Fruit fly (Drosophila melanogaster) whole organism, wandering third instar larva: Measurements from ENCODE around the gene CG7320.

Experiments
- Abd-B ChIP-seq: fragments of >200 bp; optimal IDR thresholded peaks from 2 replicates; lab custom pipeline; 2017; ENCODE audit warnings: missing biosample characterization, missing genetic modification characterization
- CG32264 ChIP-seq: fragments of 200-800 bp; sonication (Bioruptor generic); optimal IDR thresholded peaks from 2 replicates; lab custom pipeline; 2016; ENCODE audit warnings: missing biosample characterization, missing genetic modification characterization
- CG9705 ChIP-seq: fragments of 200-800 bp; sonication (Bioruptor generic); optimal IDR thresholded peaks from 2 replicates; lab custom pipeline; 2018; ENCODE audit warnings: missing biosample characterization, mild to moderate bottlenecking, missing genetic modification characterization
- CrebA ChIP-seq: fragments of 200-800 bp; sonication (Bioruptor generic); optimal IDR thresholded peaks from 2 replicates; lab custom pipeline; 2016; ENCODE audit warnings: missing biosample characterization, mild to moderate bottlenecking, missing genetic modification characterization, borderline replicate concordance
- Dfd ChIP-seq: fragments of >200 bp; optimal IDR thresholded peaks from 2 replicates; lab custom pipeline; 2017; ENCODE audit warnings: missing biosample characterization, missing genetic modification characterization
- GATAd ChIP-seq: sonication (Bioruptor generic); optimal IDR thresholded peaks from 2 replicates; lab custom pipeline; 2016; ENCODE audit warnings: missing biosample characterization, missing genetic modification characterization
- HLH106 ChIP-seq: fragments of 200-800 bp; optimal IDR thresholded peaks from 3 replicates; lab custom pipeline; 2019; ENCODE audit warnings: missing biosample characterization, mild to moderate bottlenecking, missing genetic modification characterization, moderate library complexity
- Hnf4 ChIP-seq: fragments of 200-800 bp; sonication (Bioruptor generic); optimal IDR thresholded peaks from 2 replicates; lab custom pipeline; 2016; ENCODE audit warnings: missing biosample characterization, mild to moderate bottlenecking, missing genetic modification characterization
- Hr78 ChIP-seq: fragments of >200 bp; optimal IDR thresholded peaks from 2 replicates; lab custom pipeline; 2017; ENCODE audit warnings: missing biosample characterization, missing genetic modification characterization
- Hr83 ChIP-seq: fragments of 200-300 bp; sonication (Bioruptor generic); optimal IDR thresholded peaks from 2 replicates; lab custom pipeline; 2016; ENCODE audit warnings: missing biosample characterization, mild to moderate bottlenecking, missing genetic modification characterization, moderate library complexity; ENCODE audit not compliant: poor library complexity, severe bottlenecking
- Jra ChIP-seq: sonication (Bioruptor generic); optimal IDR thresholded peaks from 2 replicates; lab custom pipeline; 2016; ENCODE audit warnings: missing biosample characterization, missing genetic modification characterization
- Myc ChIP-seq: fragments of >200 bp; optimal IDR thresholded peaks from 2 replicates; lab custom pipeline; 2017
- N ChIP-seq: fragments of >200 bp; optimal IDR thresholded peaks from 2 replicates; lab custom pipeline; 2018; ENCODE audit warnings: missing biosample characterization, missing external identifiers, missing genetic modification characterization
- OdsH ChIP-seq: fragments of 200-800 bp; sonication (Bioruptor generic); optimal IDR thresholded peaks from 2 replicates; lab custom pipeline; 2016; ENCODE audit warnings: missing biosample characterization, mild to moderate bottlenecking, missing genetic modification characterization
- Rel ChIP-seq, 2 experiments: fragments of 200-800 bp; sonication (Bioruptor generic) in 1 of 2; optimal IDR thresholded peaks; 2 replicates in 1 of 2; 3 replicates in 1 of 2; lab custom pipeline; 2016 to 2019; ENCODE audit warnings: mild to moderate bottlenecking in 2 of 2, missing biosample characterization in 2 of 2, missing genetic modification characterization in 2 of 2, moderate library complexity in 1 of 2
- Sp1 ChIP-seq: fragments of 200-800 bp; sonication (Bioruptor generic); optimal IDR thresholded peaks from 3 replicates; lab custom pipeline; 2019; ENCODE audit warnings: missing biosample characterization, mild to moderate bottlenecking, missing genetic modification characterization, moderate library complexity
- Vsx2 ChIP-seq: fragments of 200-300, 225-300 bp; sonication (Bioruptor generic); optimal IDR thresholded peaks from 2 replicates; lab custom pipeline; 2018; ENCODE audit warnings: missing biosample characterization, missing genetic modification characterization; ENCODE audit not compliant: partially characterized antibody
- br ChIP-seq: fragments of 200-800 bp; sonication (Bioruptor generic); optimal IDR thresholded peaks from 2 replicates; lab custom pipeline; 2016; ENCODE audit warnings: missing biosample characterization, missing genetic modification characterization
- dl ChIP-seq, 2 experiments: fragments of 175-275, 200-275 bp in 1 of 2; fragments of 200-275 bp in 1 of 2; sonication (Bioruptor generic); optimal IDR thresholded peaks; lab custom pipeline; 2018; ENCODE audit warnings: mild to moderate bottlenecking in 2 of 2, missing biosample characterization in 2 of 2, missing genetic modification characterization in 2 of 2, moderate library complexity in 2 of 2; ENCODE audit not compliant: partially characterized antibody in 2 of 2, insufficient read depth in 1 of 2
- dmrt93B ChIP-seq: fragments of 200-800 bp; sonication (Bioruptor generic); optimal IDR thresholded peaks from 2 replicates; lab custom pipeline; 2018; ENCODE audit warnings: missing biosample characterization, mild to moderate bottlenecking, missing genetic modification characterization
- dsf ChIP-seq: sonication (Bioruptor generic); optimal IDR thresholded peaks from 2 replicates; lab custom pipeline; 2016; ENCODE audit warnings: missing biosample characterization, missing genetic modification characterization, borderline replicate concordance
- foxo ChIP-seq, 2 experiments: fragments of 200-800 bp; sonication (Bioruptor generic); optimal IDR thresholded peaks; 2 replicates in 1 of 2; 3 replicates in 1 of 2; lab custom pipeline; 2016 to 2017; ENCODE audit warnings: missing biosample characterization in 2 of 2, missing genetic modification characterization in 2 of 2
- h ChIP-seq: fragments of 200-800 bp; sonication (Bioruptor generic); optimal IDR thresholded peaks from 3 replicates; lab custom pipeline; 2016; ENCODE audit warnings: missing biosample characterization, mild to moderate bottlenecking, missing genetic modification characterization
- jim ChIP-seq: fragments of 175-275, 200-325 bp; sonication (Bioruptor generic); optimal IDR thresholded peaks from 2 replicates; lab custom pipeline; 2016; ENCODE audit warnings: missing biosample characterization, mild to moderate bottlenecking, missing genetic modification characterization
- lola ChIP-seq: fragments of >200 bp; optimal IDR thresholded peaks from 2 replicates; lab custom pipeline; 2017; ENCODE audit warnings: missing biosample characterization, missing genetic modification characterization
- pan ChIP-seq: fragments of >200 bp; optimal IDR thresholded peaks from 2 replicates; lab custom pipeline; 2017
- psq ChIP-seq: fragments of 200-800 bp; sonication (Bioruptor generic); optimal IDR thresholded peaks from 3 replicates; lab custom pipeline; 2017; ENCODE audit warnings: missing biosample characterization, mild to moderate bottlenecking, missing genetic modification characterization, moderate library complexity
- sv ChIP-seq: fragments of 200-800 bp; sonication (Bioruptor generic); optimal IDR thresholded peaks from 3 replicates; lab custom pipeline; 2016; ENCODE audit warnings: missing biosample characterization, missing genetic modification characterization
- tai ChIP-seq: sonication (Bioruptor generic); optimal IDR thresholded peaks from 2 replicates; lab custom pipeline; 2016; ENCODE audit warnings: missing biosample characterization, missing genetic modification characterization
- usp ChIP-seq: fragments of >200 bp; optimal IDR thresholded peaks from 2 replicates; lab custom pipeline; 2017; ENCODE audit warnings: missing biosample characterization, missing genetic modification characterization
- woc ChIP-seq: sonication (Bioruptor generic); optimal IDR thresholded peaks from 2 replicates; lab custom pipeline; 2016; ENCODE audit warnings: missing biosample characterization, mild to moderate bottlenecking, missing genetic modification characterization

The CG7320 gene

DNA sequence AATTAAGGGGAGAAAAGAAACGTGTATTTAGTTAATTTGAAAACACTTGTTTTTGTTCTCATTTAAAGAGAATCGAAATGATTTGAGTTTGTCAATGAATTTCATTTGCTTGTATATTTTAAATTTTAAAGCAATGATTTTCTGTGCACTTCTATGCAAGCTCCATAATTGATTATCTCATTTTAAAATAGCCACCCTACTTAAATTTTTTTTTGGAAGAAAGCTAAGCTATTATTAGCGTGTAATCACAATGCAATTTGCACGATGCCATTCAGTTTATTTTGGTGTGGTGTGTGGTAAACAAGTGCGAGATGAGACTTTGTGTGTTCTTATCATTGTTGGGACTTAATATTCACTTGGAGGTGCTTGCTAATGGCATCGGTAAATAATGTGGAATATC is at the start of gene CG7320:
CG7320 (plus strand) TSS at position 301 of the 400 bp plus-strand sequence.
- TF ChIP-seq CG32264 (GFP tag; lab: Kevin White, UChicago): no peak
- TF ChIP-seq OdsH (GFP tag; lab: Kevin White, UChicago): no peak
- TF ChIP-seq usp: no peak
- no peak for TF ChIP-seq Sp1
- no peak for TF ChIP-seq GATAd
- no peak for TF ChIP-seq CrebA (GFP tag; lab: Kevin White, UChicago)
- no peak for TF ChIP-seq dsf (GFP tag; lab: Kevin White, UChicago)
- TF ChIP-seq br (GFP tag; lab: Kevin White, UChicago): no peak
- no peak for TF ChIP-seq woc
- TF ChIP-seq Rel (GFP tag; optimal IDR thresholded peaks at IDR 0.05; lab: Kevin White, UChicago): no peak
- TF ChIP-seq Rel (tag; optimal IDR thresholded peaks at IDR 0.05; lab: Kevin White, UChicago): no peak
- no peak for TF ChIP-seq Myc (lab: Kevin White, UChicago)
- no peak for TF ChIP-seq Hr83 (GFP tag; lab: Kevin White, UChicago)
- TF ChIP-seq Jra (GFP tag; lab: Kevin White, UChicago): no peak
- no peak for TF ChIP-seq jim (GFP tag; lab: Kevin White, UChicago)
- TF ChIP-seq sv (GFP tag; lab: Kevin White, UChicago): no peak
- TF ChIP-seq N (GFP tag; lab: Kevin White, UChicago): no peak
- TF ChIP-seq Hnf4 (GFP tag; lab: Kevin White, UChicago): no peak
- no peak for TF ChIP-seq dl (GFP tag; optimal IDR thresholded peaks at IDR 0.05; lab: Kevin White, UChicago; ENCODE audit: insufficient read depth in 1 of 2, partially characterized antibody in 2 of 2)
- no peak for TF ChIP-seq psq (GFP tag; lab: Kevin White, UChicago)
- TF ChIP-seq HLH106 (tag; lab: Kevin White, UChicago): no peak
- TF ChIP-seq, all 38 proteins: peak for 0

DNA sequence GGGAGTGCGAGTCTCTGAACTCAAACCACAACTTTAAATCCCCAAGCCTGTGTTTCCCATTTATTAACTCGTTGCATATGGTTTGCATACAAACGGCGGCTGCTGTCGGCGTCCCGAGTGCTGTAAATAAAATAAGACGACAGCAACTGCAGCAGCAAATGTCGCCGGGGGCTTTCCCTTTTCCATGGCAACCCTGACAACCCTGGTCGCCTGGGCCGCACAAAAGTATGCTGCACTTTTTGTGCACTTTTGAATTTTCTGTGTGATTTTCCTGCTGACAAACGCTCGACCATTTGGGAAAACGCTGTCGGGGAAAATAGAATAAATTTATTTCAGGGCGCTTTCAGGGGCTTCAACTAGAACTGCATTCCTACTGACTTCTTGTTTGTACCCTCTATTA is 47.2 kb upstream of the CG7320 start:
- no peak for TF ChIP-seq dmrt93B (GFP tag; lab: Kevin White, UChicago)
- no peak for TF ChIP-seq Hr78 (GFP tag; lab: Kevin White, UChicago)
- no peak for TF ChIP-seq tai (GFP tag; lab: Kevin White, UChicago)
- TF ChIP-seq Hnf4 (GFP tag; lab: Kevin White, UChicago): no peak
- no peak for TF ChIP-seq Jra (GFP tag; lab: Kevin White, UChicago)
- no peak for TF ChIP-seq N (GFP tag; lab: Kevin White, UChicago)
- TF ChIP-seq Rel (GFP tag; optimal IDR thresholded peaks at IDR 0.05; lab: Kevin White, UChicago): no peak
- peak; percentile 97 for TF ChIP-seq Rel (tag; optimal IDR thresholded peaks at IDR 0.05; lab: Kevin White, UChicago)
- no peak for TF ChIP-seq HLH106 (tag; lab: Kevin White, UChicago)
- TF ChIP-seq, all 38 proteins: peak for 1

DNA sequence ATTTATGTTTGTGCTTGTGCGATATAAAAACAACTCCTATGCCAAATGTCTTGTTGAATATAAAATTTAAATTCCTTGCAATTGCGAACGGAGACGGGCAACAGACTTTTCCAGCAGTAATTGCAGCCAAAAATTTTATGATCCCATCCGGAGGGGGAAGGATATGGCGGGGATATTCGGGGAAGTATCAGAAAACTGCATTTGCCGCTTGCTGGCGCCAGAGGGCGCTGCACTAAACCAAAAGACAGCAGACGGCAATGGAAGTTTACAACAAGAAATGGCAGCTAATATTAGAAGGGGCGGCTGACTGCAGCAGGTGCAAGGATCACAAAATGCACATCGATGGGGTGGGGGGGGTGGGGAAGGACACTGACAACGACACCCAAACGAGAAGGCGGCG is 40.1 kb upstream of the CG7320 start:
- TF ChIP-seq Hr78 (GFP tag; lab: Kevin White, UChicago) (no peak), psq (GFP tag; lab: Kevin White, UChicago) (no peak), lola (no peak), woc (no peak), br (GFP tag; lab: Kevin White, UChicago) (no peak), Myc (lab: Kevin White, UChicago) (no peak), Vsx2 (GFP tag; lab: Kevin White, UChicago) (no peak)

DNA sequence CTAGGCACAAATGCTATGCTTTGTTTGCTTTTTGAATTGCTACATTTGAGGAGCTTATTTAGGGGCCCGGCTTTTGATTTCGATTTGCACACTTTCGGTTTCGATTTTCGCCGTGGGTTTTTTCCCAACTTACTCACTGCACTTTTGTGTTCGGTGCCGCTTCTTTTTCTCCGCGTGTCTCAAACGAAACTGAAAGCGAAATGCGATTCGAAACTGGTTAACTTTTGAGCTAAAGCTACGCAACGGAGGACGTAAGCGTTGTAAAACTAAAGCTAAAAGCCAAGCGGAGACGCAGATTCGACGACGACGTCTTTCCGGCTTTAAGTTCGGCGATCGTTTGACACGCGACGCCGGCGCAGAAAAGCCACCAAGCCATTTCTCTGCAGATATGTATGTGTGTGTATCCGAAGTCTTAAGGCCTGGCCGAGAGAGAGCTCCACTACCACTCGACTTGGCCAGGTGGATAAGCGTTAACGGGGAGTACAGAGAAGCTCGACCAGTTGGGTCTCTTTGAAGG is 39.1 kb upstream of the CG7320 start, which contains the start of gene CG13699:
CG13699 (minus strand) TSS at position 349 of the 517 bp plus-strand sequence.
- TF ChIP-seq Sp1 (no peak), jim (GFP tag; lab: Kevin White, UChicago) (no peak), Hr78 (GFP tag; lab: Kevin White, UChicago) (no peak), CG32264 (GFP tag; lab: Kevin White, UChicago) (no peak), dmrt93B (GFP tag; lab: Kevin White, UChicago) (no peak), pan (lab: Kevin White, UChicago) (no peak), Hr83 (GFP tag; lab: Kevin White, UChicago) (no peak), foxo (GFP tag; optimal IDR thresholded peaks at IDR 0.05; lab: Kevin White, UChicago) (no peak), Jra (GFP tag; lab: Kevin White, UChicago) (no peak), psq (GFP tag; lab: Kevin White, UChicago) (no peak), Dfd (GFP tag; lab: Kevin White, UChicago) (no peak), HLH106 (tag; lab: Kevin White, UChicago) (no peak), CG9705 (no peak), h (GFP tag; lab: Kevin White, UChicago) (no peak), Vsx2 (GFP tag; lab: Kevin White, UChicago) (no peak), Abd-B (GFP tag; lab: Kevin White, UChicago) (no peak), dl (GFP tag; optimal IDR thresholded peaks at IDR 0.05; lab: Kevin White, UChicago; ENCODE audit: insufficient read depth in 1 of 2, partially characterized antibody in 2 of 2) (no peak), Hnf4 (GFP tag; lab: Kevin White, UChicago) (no peak), Myc (lab: Kevin White, UChicago) (no peak), br (GFP tag; lab: Kevin White, UChicago) (no peak)
